Worm (Caenorhabditis elegans): Measurements from ENCODE around the gene W09B6.4.

Gene W09B6.4

ce11 chrII:1134314-1135108 lies 6.1 kb downstream of the W09B6.4 start:
- TF ChIP-seq lin-39 (tag; optimal IDR thresholded peaks at IDR 0.05) (peak; percentile 24), lin-15B (tag; optimal IDR thresholded peaks at IDR 0.05) (peak; percentile 45), nhr-23 (tag; optimal IDR thresholded peaks at IDR 0.05) (peak; percentile 18), pha-4 (tag; optimal IDR thresholded peaks at IDR 0.05) (peak; percentile 23), lsy-12 (tag; optimal IDR thresholded peaks at IDR 0.05) (peak; percentile 56)

- TF ChIP-seq lsy-12 (tag; optimal IDR thresholded peaks at IDR 0.05): no peak
- no peak for TF ChIP-seq hmg-11 (tag; optimal IDR thresholded peaks at IDR 0.05)
- TF ChIP-seq skn-1 (tag; optimal IDR thresholded peaks at IDR 0.05): no peak
- TF ChIP-seq mml-1 (tag; optimal IDR thresholded peaks at IDR 0.05): no peak
- TF ChIP-seq fkh-2 (tag; optimal IDR thresholded peaks at IDR 0.05): no peak
- no peak for TF ChIP-seq elt-3 (tag; optimal IDR thresholded peaks at IDR 0.05)
- no peak for TF ChIP-seq snpc-4 (tag; optimal IDR thresholded peaks at IDR 0.05)
These were observed 7.3 kb downstream of the W09B6.4 start for ce11 chrII:1133295-1133694.

ce11 chrII:1132750-1133149 lies 7.9 kb downstream of the W09B6.4 start:
- TF ChIP-seq daf-12 (tag; optimal IDR thresholded peaks at IDR 0.05) (no peak), fkh-2 (tag; optimal IDR thresholded peaks at IDR 0.05) (no peak)

ce11 chrII:1131821-1132220 lies 8.8 kb downstream of the W09B6.4 start:
- TF ChIP-seq nhr-43 (tag; optimal IDR thresholded peaks at IDR 0.05; ENCODE audit: poor library complexity, severe bottlenecking) (no peak), nhr-67 (tag; optimal IDR thresholded peaks at IDR 0.05) (no peak), lin-39 (tag; optimal IDR thresholded peaks at IDR 0.05) (no peak), snpc-4 (tag; optimal IDR thresholded peaks at IDR 0.05) (no peak), mml-1 (tag; optimal IDR thresholded peaks at IDR 0.05) (no peak), zag-1 (tag; optimal IDR thresholded peaks at IDR 0.05) (no peak)

- no peak for TF ChIP-seq ceh-9 (tag; optimal IDR thresholded peaks at IDR 0.05)
- TF ChIP-seq elt-1 (tag; optimal IDR thresholded peaks at IDR 0.05): no peak
- TF ChIP-seq ama-1 (optimal IDR thresholded peaks at IDR 0.05): no peak
- TF ChIP-seq ZK546.5 (tag; optimal IDR thresholded peaks at IDR 0.05): no peak
- no peak for TF ChIP-seq zag-1 (tag; optimal IDR thresholded peaks at IDR 0.05)
- TF ChIP-seq tbx-2 (tag; optimal IDR thresholded peaks at IDR 0.05): no peak
- TF ChIP-seq ztf-11 (tag; optimal IDR thresholded peaks at IDR 0.05): no peak
- TF ChIP-seq nhr-12 (tag; optimal IDR thresholded peaks at IDR 0.05): no peak
- no peak for TF ChIP-seq pqm-1 (tag; optimal IDR thresholded peaks at IDR 0.05)
- no peak for TF ChIP-seq fkh-10 (GFP tag; optimal IDR thresholded peaks at IDR 0.05)
- no peak for TF ChIP-seq unc-39 (tag; optimal IDR thresholded peaks at IDR 0.05)
- TF ChIP-seq eor-1 (tag; optimal IDR thresholded peaks at IDR 0.05): no peak
- TF ChIP-seq nhr-76 (tag; optimal IDR thresholded peaks at IDR 0.05): no peak
- no peak for TF ChIP-seq lin-15B (tag; optimal IDR thresholded peaks at IDR 0.05)
- no peak for TF ChIP-seq fos-1 (tag; optimal IDR thresholded peaks at IDR 0.05)
These were observed 9.3 kb downstream of the W09B6.4 start for ce11 chrII:1131367-1131766.

ce11 chrII:1130241-1130640 lies 10.4 kb downstream of the W09B6.4 start:
- TF ChIP-seq nhr-43 (tag; optimal IDR thresholded peaks at IDR 0.05; ENCODE audit: poor library complexity, severe bottlenecking) (no peak), ceh-16 (tag; optimal IDR thresholded peaks at IDR 0.05) (no peak), egl-27 (tag; optimal IDR thresholded peaks at IDR 0.05) (no peak), fkh-2 (tag; optimal IDR thresholded peaks at IDR 0.05) (no peak), ztf-11 (tag; optimal IDR thresholded peaks at IDR 0.05) (no peak), zag-1 (tag; optimal IDR thresholded peaks at IDR 0.05) (no peak), elt-2 (tag; optimal IDR thresholded peaks at IDR 0.05) (no peak), ztf-4 (tag; optimal IDR thresholded peaks at IDR 0.05) (no peak), nhr-28 (tag; optimal IDR thresholded peaks at IDR 0.05) (no peak), snpc-4 (tag; optimal IDR thresholded peaks at IDR 0.05) (no peak), fkh-10 (GFP tag; optimal IDR thresholded peaks at IDR 0.05) (no peak), nhr-77 (tag; optimal IDR thresholded peaks at IDR 0.05) (no peak), lin-15B (tag; optimal IDR thresholded peaks at IDR 0.05) (no peak), nhr-237 (tag; optimal IDR thresholded peaks at IDR 0.05) (no peak), unc-39 (tag; optimal IDR thresholded peaks at IDR 0.05) (no peak), egl-5 (tag; optimal IDR thresholded peaks at IDR 0.05) (no peak)

Data from whole organism, L3 larva.